Worm (Caenorhabditis elegans): ENCODE data around the gene str-55.
A peak's percentile ranks its signal among the peaks of the same experiment; 100 is the strongest.

str-55 gene

ce11 chrV:16368143-16368542, 48.8 kb downstream of the str-55 start:
- no peak for TF ChIP-seq nhr-28 (tag; optimal IDR thresholded peaks at IDR 0.05)

- TF ChIP-seq nfya-1 (tag; optimal IDR thresholded peaks at IDR 0.05; ENCODE audit: insufficient read depth) = no peak
- no peak for TF ChIP-seq nhr-11 (tag; optimal IDR thresholded peaks at IDR 0.05)
- TF ChIP-seq nhr-77 (tag; optimal IDR thresholded peaks at IDR 0.05) = no peak
- TF ChIP-seq nhr-28 (tag; optimal IDR thresholded peaks at IDR 0.05) = no peak
- TF ChIP-seq zag-1 (tag; optimal IDR thresholded peaks at IDR 0.05) = no peak
- no peak for TF ChIP-seq ztf-11 (tag; optimal IDR thresholded peaks at IDR 0.05)
- no peak for TF ChIP-seq sea-2 (GFP tag; optimal IDR thresholded peaks at IDR 0.05)
- TF ChIP-seq elt-3 (tag; optimal IDR thresholded peaks at IDR 0.05) = no peak
- no peak for TF ChIP-seq pha-4 (tag; optimal IDR thresholded peaks at IDR 0.05)
- no peak for TF ChIP-seq nhr-25 (tag; optimal IDR thresholded peaks at IDR 0.05)
- no peak for TF ChIP-seq ama-1 (optimal IDR thresholded peaks at IDR 0.05)
- TF ChIP-seq ceh-16 (tag; optimal IDR thresholded peaks at IDR 0.05) = no peak
- TF ChIP-seq egl-5 (tag; optimal IDR thresholded peaks at IDR 0.05) = no peak
- TF ChIP-seq hmg-11 (tag; optimal IDR thresholded peaks at IDR 0.05) = peak; percentile 1
- TF ChIP-seq eor-1 (tag; optimal IDR thresholded peaks at IDR 0.05) = no peak
- TF ChIP-seq unc-62 (GFP tag; optimal IDR thresholded peaks at IDR 0.05) = no peak
- no peak for TF ChIP-seq elt-2 (tag; optimal IDR thresholded peaks at IDR 0.05)
- no peak for TF ChIP-seq mml-1 (tag; optimal IDR thresholded peaks at IDR 0.05)
- peak; percentile 46 for TF ChIP-seq aly-2 (tag; optimal IDR thresholded peaks at IDR 0.05)
- no peak for TF ChIP-seq lin-15B (tag; optimal IDR thresholded peaks at IDR 0.05)
- no peak for TF ChIP-seq fkh-2 (tag; optimal IDR thresholded peaks at IDR 0.05)
- TF ChIP-seq R02D3.7 (tag; optimal IDR thresholded peaks at IDR 0.05) = peak; percentile 37
- no peak for TF ChIP-seq jun-1 (tag; optimal IDR thresholded peaks at IDR 0.05)
Measured at ce11 chrV:16367575-16367974, 49.3 kb downstream of the str-55 start, which contains the start of gene W08G11.3. Gene W08G11.3 (plus strand): TSS chrV:16367681.

Measured in whole organism, L3 larva.